Fruit fly (Drosophila melanogaster) Kc167 (cell line): ENCODE data around the gene CG15423.

Experiments
- Sin3A ChIP-seq: fragments of >200 bp; optimal IDR thresholded peaks from 2 replicates; lab custom pipeline; 2018; ENCODE audit warnings: missing external identifiers
- h ChIP-seq: fragments of >200 bp; optimal IDR thresholded peaks from 3 replicates; lab custom pipeline; 2018; ENCODE audit warnings: missing external identifiers
- insv ChIP-seq: fragments of >200 bp; optimal IDR thresholded peaks from 3 replicates; lab custom pipeline; 2018; ENCODE audit warnings: missing external identifiers
- psq ChIP-seq: fragments of >200 bp; optimal IDR thresholded peaks from 2 replicates; lab custom pipeline; 2017; ENCODE audit warnings: missing external identifiers
- ttk ChIP-seq: sonication (Bioruptor generic); optimal IDR thresholded peaks from 2 replicates; lab custom pipeline; 2017; ENCODE audit warnings: missing external identifiers

- TF ChIP-seq Sin3A (lab: Kevin White, UChicago) (no peak), psq (lab: Kevin White, UChicago) (no peak), h (lab: Kevin White, UChicago) (no peak), insv (lab: Kevin White, UChicago) (no peak), ttk (no peak)
Observed at dm6 chr2L:4034300-4034699, 28.5 kb downstream of the CG15423 start.
